Fruit fly (Drosophila melanogaster) whole organism, embryonic: Measurements from ENCODE around the gene CG44005.

Experiments used
- C15 ChIP-seq: fragments of 200-800 bp; sonication (Bioruptor generic); IDR thresholded peaks from 3 replicates; pipeline ENCODE4 v1.3.6; 2022; ENCODE audit warnings: missing biosample characterization, missing genetic modification characterization
- CG10462 ChIP-seq: fragments of 200-800 bp; sonication (Bioruptor generic); optimal IDR thresholded peaks from 2 replicates; lab custom pipeline; 2016; ENCODE audit warnings: missing biosample characterization, missing genetic modification characterization
- CG10959 ChIP-seq: fragments of 200-800 bp; sonication (Bioruptor generic); IDR thresholded peaks from 2 replicates; pipeline ENCODE4 v1.3.6; 2022; ENCODE audit warnings: missing biosample characterization, missing genetic modification characterization
- CG11398 ChIP-seq: fragments of 200-800 bp; sonication (Bioruptor generic); optimal IDR thresholded peaks from 2 replicates; lab custom pipeline; 2016; ENCODE audit warnings: missing biosample characterization, missing genetic modification characterization
- CG12391 ChIP-seq: fragments of 200-800 bp; sonication (Bioruptor generic); optimal IDR thresholded peaks from 3 replicates; lab custom pipeline; 2018; ENCODE audit warnings: missing biosample characterization, mild to moderate bottlenecking, missing genetic modification characterization, moderate library complexity
- CG12744 ChIP-seq: fragments of 200-800 bp; sonication (Bioruptor generic); optimal IDR thresholded peaks from 2 replicates; lab custom pipeline; 2016; ENCODE audit warnings: missing biosample characterization, missing genetic modification characterization
- CG12769 ChIP-seq: fragments of 200-800 bp; sonication (Bioruptor generic); optimal IDR thresholded peaks from 2 replicates; lab custom pipeline; 2019; ENCODE audit warnings: missing biosample characterization, mild to moderate bottlenecking, missing genetic modification characterization, moderate library complexity
- CG13624 ChIP-seq: fragments of 200-800 bp; sonication (Bioruptor generic); optimal IDR thresholded peaks from 2 replicates; lab custom pipeline; 2016; ENCODE audit warnings: missing biosample characterization, missing genetic modification characterization
- CG2120 ChIP-seq: fragments of 200-800 bp; sonication (Bioruptor generic); optimal IDR thresholded peaks from 3 replicates; lab custom pipeline; 2016; ENCODE audit warnings: missing biosample characterization, missing genetic modification characterization
- CG34224 ChIP-seq: fragments of 200-800 bp; sonication (Bioruptor generic); IDR thresholded peaks from 3 replicates; pipeline ENCODE4 v1.3.6; 2022; ENCODE audit warnings: missing biosample characterization, missing genetic modification characterization; ENCODE audit not compliant: partially characterized antibody
- CG3838 ChIP-seq: fragments of 200-800 bp; sonication (Bioruptor generic); optimal IDR thresholded peaks from 3 replicates; lab custom pipeline; 2016; ENCODE audit warnings: missing biosample characterization, missing genetic modification characterization
- CG7963 ChIP-seq: fragments of 200-800 bp; sonication (Bioruptor generic); IDR thresholded peaks from 3 replicates; pipeline ENCODE4 v1.3.6; 2022; ENCODE audit warnings: missing biosample characterization, missing genetic modification characterization; ENCODE audit not compliant: partially characterized antibody
- CG8290 ChIP-seq, 3 experiments: fragments of 200-800 bp; sonication (Bioruptor generic); optimal IDR thresholded peaks; 2 replicates each; lab custom pipeline; 2016 to 2019; ENCODE audit warnings: missing biosample characterization in 3 of 3, missing genetic modification characterization in 3 of 3, mild to moderate bottlenecking in 2 of 3, moderate library complexity in 1 of 3
- Chrac-16 ChIP-seq: fragments of 200-800 bp; sonication (Bioruptor generic); optimal IDR thresholded peaks from 3 replicates; lab custom pipeline; 2016; ENCODE audit warnings: missing biosample characterization, missing genetic modification characterization
- D ChIP-seq, 2 experiments: fragments of 200-800 bp in 1 of 2; fragments of >200 bp in 1 of 2; sonication (Bioruptor generic) in 1 of 2; optimal IDR thresholded peaks; 2 replicates in 1 of 2; 3 replicates in 1 of 2; lab custom pipeline; 2017; ENCODE audit warnings: mild to moderate bottlenecking in 1 of 2, missing biosample characterization in 1 of 2, missing genetic modification characterization in 1 of 2, missing genetic modification reagents in 1 of 2
- Fer1 ChIP-seq: fragments of 200-800 bp; sonication (Bioruptor generic); optimal IDR thresholded peaks from 2 replicates; lab custom pipeline; 2017; ENCODE audit warnings: missing biosample characterization, mild to moderate bottlenecking, missing genetic modification characterization
- Fer3 ChIP-seq: fragments of 200-800 bp; sonication (Bioruptor generic); optimal IDR thresholded peaks from 2 replicates; lab custom pipeline; 2018; ENCODE audit warnings: missing biosample characterization, mild to moderate bottlenecking, missing genetic modification characterization, moderate library complexity
- HmgD ChIP-seq: fragments of 200-800 bp; sonication (Bioruptor generic); optimal IDR thresholded peaks from 3 replicates; lab custom pipeline; 2016; ENCODE audit warnings: missing biosample characterization, missing genetic modification characterization
- Hr78 ChIP-seq, 2 experiments: fragments of 200-800 bp in 1 of 2; fragments of >200 bp in 1 of 2; sonication (Bioruptor generic) in 1 of 2; optimal IDR thresholded peaks; 2 replicates each; lab custom pipeline; 2017 to 2019; ENCODE audit warnings: missing biosample characterization in 2 of 2, missing genetic modification characterization in 2 of 2, mild to moderate bottlenecking in 1 of 2, moderate library complexity in 1 of 2
- Med ChIP-seq: fragments of 200-800 bp; sonication (Bioruptor generic); peaks from one replicate; lab custom pipeline; 2016; ENCODE audit warnings: missing biosample characterization, missing genetic modification characterization, mild to moderate bottlenecking, inconsistent platforms, moderate library complexity
- NK7.1 ChIP-seq: fragments of 200-800 bp; sonication (Bioruptor generic); optimal IDR thresholded peaks from 3 replicates; lab custom pipeline; 2016; ENCODE audit warnings: missing biosample characterization, missing genetic modification characterization
- Nf-YC ChIP-seq: fragments of 200-800 bp; optimal IDR thresholded peaks from 3 replicates; lab custom pipeline; 2019; ENCODE audit warnings: missing biosample characterization, mild to moderate bottlenecking, missing genetic modification characterization, moderate library complexity
- Scr ChIP-seq: fragments of 200-800 bp; sonication (Bioruptor generic); IDR thresholded peaks from 2 replicates; pipeline ENCODE4 v1.3.6; 2022; ENCODE audit warnings: missing biosample characterization, missing genetic modification characterization; ENCODE audit not compliant: partially characterized antibody
- Six4 ChIP-seq: fragments of 200-800 bp; sonication (Bioruptor generic); optimal IDR thresholded peaks from 2 replicates; lab custom pipeline; 2016; ENCODE audit warnings: missing biosample characterization, missing genetic modification characterization
- Trl ChIP-seq, 3 experiments: fragments of >200 bp in 2 of 3; fragments of 200-800 bp in 1 of 3; sonication (Bioruptor generic) in 1 of 3; optimal IDR thresholded peaks; 2 replicates in 1 of 3; 3 replicates in 2 of 3; lab custom pipeline; 2016 to 2017; ENCODE audit warnings: missing biosample characterization in 1 of 3, missing genetic modification characterization in 1 of 3
- Xrp1 ChIP-seq: fragments of 200-800 bp; sonication (Bioruptor generic); IDR thresholded peaks from 2 replicates; pipeline ENCODE4 v1.3.6; 2022; ENCODE audit warnings: missing biosample characterization, missing genetic modification characterization
- ab ChIP-seq: fragments of 200-800 bp; sonication (Bioruptor generic); optimal IDR thresholded peaks from 2 replicates; lab custom pipeline; 2016; ENCODE audit warnings: missing biosample characterization, missing genetic modification characterization
- ara ChIP-seq: fragments of 200-800 bp; sonication (Bioruptor generic); IDR thresholded peaks from 2 replicates; pipeline ENCODE4 v1.3.6; 2022; ENCODE audit warnings: missing biosample characterization, missing genetic modification characterization
- btn ChIP-seq: fragments of 200-800 bp; sonication (Bioruptor generic); optimal IDR thresholded peaks from 2 replicates; lab custom pipeline; 2016; ENCODE audit warnings: missing biosample characterization, missing genetic modification characterization
- chn ChIP-seq: fragments of 200-800 bp; sonication (Bioruptor generic); optimal IDR thresholded peaks from 2 replicates; lab custom pipeline; 2016; ENCODE audit warnings: missing biosample characterization, missing genetic modification characterization
- corto ChIP-seq: fragments of 200-800 bp; sonication (Bioruptor generic); optimal IDR thresholded peaks from 2 replicates; lab custom pipeline; 2016; ENCODE audit warnings: missing biosample characterization, mild to moderate bottlenecking, missing genetic modification characterization, moderate library complexity
- da ChIP-seq: fragments of 200-800 bp; sonication (Bioruptor generic); optimal IDR thresholded peaks from 2 replicates; lab custom pipeline; 2016; ENCODE audit warnings: missing biosample characterization, missing genetic modification characterization
- en ChIP-seq: fragments of 200-800 bp; sonication (Bioruptor generic); optimal IDR thresholded peaks from 2 replicates; lab custom pipeline; 2016; ENCODE audit warnings: missing biosample characterization, missing genetic modification characterization
- ftz-f1 ChIP-seq: fragments of 200-800 bp; sonication (Bioruptor generic); optimal IDR thresholded peaks from 2 replicates; lab custom pipeline; 2016; ENCODE audit warnings: missing biosample characterization, missing genetic modification characterization
- gcm ChIP-seq: fragments of 200-800 bp; sonication (Bioruptor generic); optimal IDR thresholded peaks from 2 replicates; lab custom pipeline; 2019; ENCODE audit warnings: missing biosample characterization, mild to moderate bottlenecking, missing genetic modification characterization, moderate library complexity
- h ChIP-seq: fragments of >200 bp; optimal IDR thresholded peaks from 2 replicates; lab custom pipeline; 2017
- hth ChIP-seq: fragments of >200 bp; optimal IDR thresholded peaks from 2 replicates; lab custom pipeline; 2017; ENCODE audit warnings: inconsistent platforms
- insv ChIP-seq, 2 experiments: fragments of 200-800 bp; sonication (Bioruptor generic); optimal IDR thresholded peaks; 3 replicates each; lab custom pipeline; 2016 to 2018; ENCODE audit warnings: missing biosample characterization in 2 of 2, missing genetic modification characterization in 2 of 2
- mirr ChIP-seq: fragments of 200-800 bp; sonication (Bioruptor generic); optimal IDR thresholded peaks from 3 replicates; lab custom pipeline; 2018; ENCODE audit warnings: missing biosample characterization, mild to moderate bottlenecking, missing genetic modification characterization
- pb ChIP-seq: fragments of 200-800 bp; sonication (Bioruptor generic); optimal IDR thresholded peaks from 3 replicates; lab custom pipeline; 2016; ENCODE audit warnings: missing biosample characterization, missing genetic modification characterization
- phol ChIP-seq: fragments of 200-800 bp; sonication (Bioruptor generic); optimal IDR thresholded peaks from 3 replicates; lab custom pipeline; 2018; ENCODE audit warnings: missing biosample characterization, mild to moderate bottlenecking, missing genetic modification characterization, moderate library complexity
- row ChIP-seq: fragments of 200-800 bp; sonication (Bioruptor generic); IDR thresholded peaks from 3 replicates; pipeline ENCODE4 v1.3.6; 2022; ENCODE audit warnings: missing biosample characterization, missing genetic modification characterization
- salm ChIP-seq: fragments of 200-800 bp; sonication (Bioruptor generic); optimal IDR thresholded peaks from 2 replicates; lab custom pipeline; 2018; ENCODE audit warnings: missing biosample characterization, mild to moderate bottlenecking, missing genetic modification characterization
- sens-2 ChIP-seq: fragments of 200-800 bp; sonication (Bioruptor generic); IDR thresholded peaks from 2 replicates; pipeline ENCODE4 v1.3.6; 2022; ENCODE audit warnings: missing biosample characterization, missing genetic modification characterization
- stc ChIP-seq: fragments of 200-800 bp; sonication (Bioruptor generic); IDR thresholded peaks from 2 replicates; pipeline ENCODE4 v1.3.6; 2022; ENCODE audit warnings: missing biosample characterization, missing genetic modification characterization
- vfl ChIP-seq: fragments of 200-800 bp; sonication (Bioruptor generic); optimal IDR thresholded peaks from 2 replicates; lab custom pipeline; 2016; ENCODE audit warnings: missing biosample characterization, missing genetic modification characterization
- zfh2 ChIP-seq: fragments of 200-800 bp; sonication (Bioruptor generic); optimal IDR thresholded peaks from 2 replicates; lab custom pipeline; 2016; ENCODE audit warnings: missing biosample characterization, missing genetic modification characterization

The CG44005 gene

dm6 chr3L:18030301-18030827, 41.6 kb downstream of the CG44005 start (continued):
- TF ChIP-seq Med = peak; percentile 72
- no peak for TF ChIP-seq Nf-YC
- TF ChIP-seq Hr78 (GFP tag; optimal IDR thresholded peaks at IDR 0.05; lab: Kevin White, UChicago) = no peak
- TF ChIP-seq mirr (GFP tag; lab: Kevin White, UChicago) = peak; percentile 26
- no peak for TF ChIP-seq chn (GFP tag; lab: Kevin White, UChicago)
- TF ChIP-seq CG11398 (GFP tag; lab: Kevin White, UChicago) = no peak
- TF ChIP-seq CG12744 (GFP tag; lab: Kevin White, UChicago) = no peak
- no peak for TF ChIP-seq hth (lab: Kevin White, UChicago)
- TF ChIP-seq CG12769 (tag; lab: Kevin White, UChicago) = peak; percentile 34
- TF ChIP-seq CG2120 = no peak
- TF ChIP-seq zfh2 (GFP tag; lab: Kevin White, UChicago) = no peak
- TF ChIP-seq CG7963 (GFP tag; lab: Robert Waterston, UW) = no peak
- TF ChIP-seq C15 (GFP tag; lab: Robert Waterston, UW) = no peak
- no peak for TF ChIP-seq Six4
- TF ChIP-seq pb (GFP tag; lab: Kevin White, UChicago) = no peak
- no peak for TF ChIP-seq CG8290 (GFP tag; optimal IDR thresholded peaks at IDR 0.05; lab: Kevin White, UChicago)
- TF ChIP-seq CG8290 (tag; optimal IDR thresholded peaks at IDR 0.05; lab: Kevin White, UChicago) = peak in 1 of 2 experiments; percentile 50
- TF ChIP-seq D (optimal IDR thresholded peaks at IDR 0.05; lab: Kevin White, UChicago) = no peak
- no peak for TF ChIP-seq D (GFP tag; optimal IDR thresholded peaks at IDR 0.05; lab: Kevin White, UChicago)
- TF ChIP-seq CG10462 (GFP tag; lab: Kevin White, UChicago) = no peak
- TF ChIP-seq stc (GFP tag; lab: Robert Waterston, UW) = 0 out of 2 replicates have a peak, but pooled peaks have one; percentile 16

dm6 chr3L:18029546-18030300, 42.2 kb downstream of the CG44005 start:
- TF ChIP-seq btn (GFP tag; lab: Kevin White, UChicago) (peak; percentile 58), corto (peak; percentile 21), vfl (GFP tag; lab: Kevin White, UChicago) (no peak), Scr (no peak), CG13624 (GFP tag; lab: Kevin White, UChicago) (peak; percentile 19), insv (GFP tag; optimal IDR thresholded peaks at IDR 0.05; lab: Kevin White, UChicago) (peak in 1 of 2 experiments; percentile 36), h (lab: Kevin White, UChicago) (no peak), CG10959 (GFP tag; lab: Robert Waterston, UW) (peak; percentile 39; the same call in 1 of the 2 replicates), da (GFP tag; lab: Kevin White, UChicago) (peak; percentile 70), salm (tag; lab: Kevin White, UChicago) (peak; percentile 65), CG3838 (GFP tag; lab: Kevin White, UChicago) (peak; percentile 66), Fer3 (tag; lab: Kevin White, UChicago) (peak; percentile 65), HmgD (peak; percentile 45), row (GFP tag; lab: Robert Waterston, UW) (peak; percentile 47; the same call in 2 of the 3 replicates), en (GFP tag; lab: Kevin White, UChicago) (peak; percentile 65), gcm (GFP tag; lab: Kevin White, UChicago) (peak; percentile 66), Xrp1 (GFP tag; lab: Robert Waterston, UW) (peak; percentile 85), Fer1 (peak; percentile 88), CG12391 (tag; lab: Kevin White, UChicago) (peak; percentile 50), D (optimal IDR thresholded peaks at IDR 0.05; lab: Kevin White, UChicago) (no peak), D (GFP tag; optimal IDR thresholded peaks at IDR 0.05; lab: Kevin White, UChicago) (peak; percentile 82), sens-2 (no peak), ab (GFP tag; lab: Kevin White, UChicago) (peak; percentile 44), Chrac-16 (no peak), ftz-f1 (GFP tag; lab: Kevin White, UChicago) (peak; percentile 100), CG34224 (GFP tag; lab: Robert Waterston, UW) (peak; percentile 57), phol (tag; lab: Kevin White, UChicago) (peak; percentile 32), Trl (optimal IDR thresholded peaks at IDR 0.05; lab: Kevin White, UChicago) (peak; percentile 89 to 93), Trl (GFP tag; optimal IDR thresholded peaks at IDR 0.05; lab: Kevin White, UChicago) (peak; percentile 81), NK7.1 (GFP tag; lab: Kevin White, UChicago) (peak; percentile 1), ara (GFP tag; lab: Robert Waterston, UW) (no peak; the same call in 1 of the 2 replicates)
